Fruit fly (Drosophila melanogaster): ENCODE results near the gene Npc2c.

Npc2c gene

DNA sequence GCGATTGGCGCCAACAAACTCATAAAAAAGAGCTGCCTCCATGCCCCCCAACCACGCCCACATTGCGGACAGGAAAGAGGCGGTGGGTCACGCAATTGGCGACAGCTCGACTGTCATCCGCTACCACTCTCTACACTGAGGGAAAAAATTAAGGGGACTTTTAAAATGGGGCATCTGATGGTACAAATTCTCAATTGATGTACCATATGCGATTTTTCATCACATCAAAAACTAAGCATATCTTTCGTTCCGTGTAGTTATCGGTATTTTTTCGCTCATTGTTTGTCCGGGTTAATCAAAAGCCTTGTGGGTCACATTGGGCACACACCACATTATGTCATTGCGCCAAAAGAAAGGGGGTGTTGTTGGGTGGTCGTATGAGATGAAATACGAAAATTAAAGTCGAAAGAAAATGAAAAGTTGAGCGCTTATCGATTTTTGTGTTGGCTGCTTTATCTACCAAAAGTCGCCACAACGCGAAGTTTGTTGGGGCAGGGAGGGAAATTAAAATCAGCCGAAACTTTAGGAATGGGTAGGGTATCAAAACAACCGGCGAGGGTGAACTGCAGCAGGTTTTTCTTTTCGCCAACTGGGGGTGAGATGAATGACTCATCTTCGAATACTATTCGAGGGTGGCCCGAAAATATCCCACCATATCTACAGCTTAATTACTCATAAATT, 35.9 kb upstream of the Npc2c start (continued):
- TF ChIP-seq H15 (GFP tag; IDR thresholded peaks at IDR 0.05), result 0 out of 3 replicates have a peak, but pooled peaks have one; percentile 23
- peak; percentile 5 for TF ChIP-seq pnt (GFP tag; optimal IDR thresholded peaks at IDR 0.05)
- peak; percentile 3 for TF ChIP-seq exex (tag; optimal IDR thresholded peaks at IDR 0.05)
- peak; percentile 43 for TF ChIP-seq CG6854 (GFP tag; optimal IDR thresholded peaks at IDR 0.05)
- peak; percentile 64 for TF ChIP-seq Rfx (GFP tag; IDR thresholded peaks at IDR 0.05)
- TF ChIP-seq zfh2 (GFP tag; optimal IDR thresholded peaks at IDR 0.05), result peak; percentile 31
- TF ChIP-seq CG15514 (GFP tag; optimal IDR thresholded peaks at IDR 0.05), result peak; percentile 39
- TF ChIP-seq CG10431 (GFP tag; optimal IDR thresholded peaks at IDR 0.05), result no peak
- TF ChIP-seq BtbVII (GFP tag; optimal IDR thresholded peaks at IDR 0.05), result peak; percentile 46
- TF ChIP-seq Meics (GFP tag; optimal IDR thresholded peaks at IDR 0.05), result peak; percentile 68
- peak; percentile 75 for TF ChIP-seq CG32532 (GFP tag; IDR thresholded peaks at IDR 0.05)
- TF ChIP-seq her (GFP tag; optimal IDR thresholded peaks at IDR 0.05), result peak; percentile 54
- TF ChIP-seq CTCF (GFP tag; optimal IDR thresholded peaks at IDR 0.05), result no peak
- peak; percentile 41; the same call in 1 of the 3 replicates for TF ChIP-seq Optix (GFP tag; IDR thresholded peaks at IDR 0.05)
- no peak for TF ChIP-seq bsh (GFP tag; optimal IDR thresholded peaks at IDR 0.05)
- TF ChIP-seq repo (GFP tag; optimal IDR thresholded peaks at IDR 0.05), result peak; percentile 26
- peak; percentile 69; the same call in 2 of the 3 replicates for TF ChIP-seq Dbx (GFP tag; IDR thresholded peaks at IDR 0.05)
- TF ChIP-seq Atf3 (GFP tag; optimal IDR thresholded peaks at IDR 0.05), result peak; percentile 12
- peak; percentile 54 for TF ChIP-seq scrt (GFP tag; optimal IDR thresholded peaks at IDR 0.05)
- TF ChIP-seq ttk (GFP tag; IDR thresholded peaks at IDR 0.05), result no peak
- peak; percentile 74 for TF ChIP-seq CG10543 (GFP tag; optimal IDR thresholded peaks at IDR 0.05)

DNA sequence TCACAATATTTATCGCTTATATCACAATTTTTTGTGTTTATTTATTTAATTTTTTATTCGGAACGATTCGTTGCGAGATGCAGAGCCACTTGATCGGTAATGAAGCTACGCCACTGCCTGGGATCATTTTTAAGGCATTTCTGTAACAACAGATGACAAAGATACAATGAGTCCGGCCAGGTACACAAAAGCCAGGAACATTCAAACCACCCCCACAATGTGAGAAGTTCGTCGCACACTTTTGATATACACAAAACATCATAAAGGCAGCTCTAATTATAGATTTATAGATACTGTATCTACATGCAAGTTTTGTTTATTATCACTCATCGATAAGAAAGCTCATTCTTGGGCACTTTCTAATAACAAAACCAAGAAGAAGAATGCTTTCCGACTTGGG, 35.0 kb upstream of the Npc2c start, which contains the start of gene CG31407:
Gene CG31407 (minus strand): TSS at position 101 of the 400 bp plus-strand sequence.
- peak; percentile 65 for TF ChIP-seq sens (GFP tag)
- no peak for TF ChIP-seq ewg (GFP tag; optimal IDR thresholded peaks at IDR 0.05)

DNA sequence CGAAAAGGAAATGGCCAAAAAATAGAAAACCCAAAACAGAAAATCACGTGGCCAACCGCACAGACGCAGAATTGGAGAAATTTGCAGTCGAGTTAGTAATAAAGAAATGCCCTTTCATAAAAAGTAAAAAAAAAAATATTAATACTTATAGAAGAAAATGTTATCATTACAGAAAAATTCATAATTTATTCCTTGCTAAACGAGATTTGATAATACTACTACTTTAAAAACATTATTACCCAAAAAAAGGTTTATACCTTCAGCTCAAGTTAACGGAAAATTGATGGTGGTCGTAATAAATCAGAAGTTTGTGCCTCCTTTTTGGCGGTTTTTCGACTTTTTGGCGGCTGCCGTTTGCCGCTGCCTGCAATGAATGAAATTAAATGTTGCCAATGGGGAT, 31.7 kb upstream of the Npc2c start:
- TF ChIP-seq Drgx (GFP tag; IDR thresholded peaks at IDR 0.05) (peak; percentile 36; the same call in 1 of the 2 replicates), NC2β (GFP tag; optimal IDR thresholded peaks at IDR 0.05) (no peak)

DNA sequence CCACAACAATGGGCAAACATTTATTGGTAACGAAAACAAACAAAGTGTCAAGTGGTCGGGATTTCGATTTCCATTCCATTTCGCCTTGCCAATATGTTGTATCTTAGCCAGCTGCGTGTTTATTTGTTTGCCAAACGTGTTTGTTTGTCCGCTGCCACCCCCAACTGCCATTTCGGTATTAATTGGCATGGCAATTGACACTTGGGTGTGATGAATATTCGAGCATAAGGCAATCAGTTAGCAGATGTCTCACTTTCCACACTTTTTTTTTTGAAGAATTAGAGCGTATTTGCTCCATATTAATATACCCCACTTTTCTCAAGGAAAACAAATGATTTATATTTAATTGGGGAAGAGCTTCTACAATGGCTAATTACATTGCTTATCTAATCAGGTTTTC, 28.6 kb upstream of the Npc2c start:
- TF ChIP-seq Atf6 (GFP tag; IDR thresholded peaks at IDR 0.05) (peak; percentile 28; the same call in 1 of the 2 replicates), Sox100B (GFP tag; optimal IDR thresholded peaks at IDR 0.05) (no peak)

DNA sequence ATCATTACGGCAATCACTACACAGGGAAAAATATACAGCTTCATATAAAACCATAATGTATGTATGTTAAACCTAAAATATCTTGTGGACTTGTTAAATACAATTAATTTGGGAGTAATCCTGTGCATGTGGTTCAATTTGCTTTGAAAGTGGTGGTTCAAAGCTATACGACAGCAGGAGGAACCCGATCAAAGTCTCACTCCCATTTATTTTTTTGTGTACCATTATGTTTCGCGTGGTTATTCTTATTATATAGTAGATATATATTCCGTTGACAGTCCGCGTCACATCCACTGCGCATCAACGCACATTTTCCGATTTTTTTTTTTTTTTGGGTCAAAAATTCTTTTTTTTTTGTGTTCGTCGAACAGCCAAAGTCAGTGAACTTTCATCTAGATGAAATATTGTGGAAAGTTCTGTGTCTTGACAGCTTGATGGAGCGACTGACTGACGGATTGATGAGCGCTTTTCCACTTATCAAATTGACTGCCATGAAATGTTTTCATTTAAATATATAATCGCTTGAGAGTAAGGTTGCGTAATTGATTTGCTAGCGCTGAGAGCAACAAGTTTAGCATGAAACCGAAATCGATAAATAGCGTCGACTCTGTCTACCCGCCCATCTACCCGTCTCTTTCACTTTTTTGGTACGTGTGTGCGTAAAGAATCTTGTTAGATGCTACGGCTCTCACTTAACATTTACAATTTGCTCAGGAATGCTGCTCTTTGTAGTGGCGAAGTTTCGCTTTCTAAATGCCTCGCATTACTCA, 26.9 kb upstream of the Npc2c start:
- TF ChIP-seq HLHmδ (GFP tag; optimal IDR thresholded peaks at IDR 0.05), result no peak
- TF ChIP-seq p53 (GFP tag; optimal IDR thresholded peaks at IDR 0.05), result no peak
- TF ChIP-seq CG10147 (GFP tag; optimal IDR thresholded peaks at IDR 0.05), result no peak
- no peak for TF ChIP-seq ham (GFP tag; IDR thresholded peaks at IDR 0.05)
- no peak for TF ChIP-seq mam (GFP tag; optimal IDR thresholded peaks at IDR 0.05)
- TF ChIP-seq Ets65A (GFP tag), result peak; percentile 80
- TF ChIP-seq CG10366 (GFP tag; IDR thresholded peaks at IDR 0.05), result no peak
- TF ChIP-seq yki (optimal IDR thresholded peaks at IDR 0.05), result no peak
- TF ChIP-seq HmgD (GFP tag; optimal IDR thresholded peaks at IDR 0.05), result no peak
- TF ChIP-seq Six4 (GFP tag; optimal IDR thresholded peaks at IDR 0.05), result no peak
- peak; percentile 49 for TF ChIP-seq Med (GFP tag)
- TF ChIP-seq vfl (GFP tag; optimal IDR thresholded peaks at IDR 0.05), result no peak
- no peak for TF ChIP-seq Dfd (GFP tag; optimal IDR thresholded peaks at IDR 0.05)
- TF ChIP-seq gro (GFP tag; optimal IDR thresholded peaks at IDR 0.05), result no peak
- TF ChIP-seq mirr (GFP tag; optimal IDR thresholded peaks at IDR 0.05), result no peak
- TF ChIP-seq Atf3 (GFP tag; optimal IDR thresholded peaks at IDR 0.05), result no peak
- TF ChIP-seq klu (GFP tag; IDR thresholded peaks at IDR 0.05), result no peak
- no peak for TF ChIP-seq B-H1 (GFP tag; IDR thresholded peaks at IDR 0.05)
- peak in 1 of 2 experiments; percentile 47 for TF ChIP-seq Hr51 (GFP tag; optimal IDR thresholded peaks at IDR 0.05)

All from whole organism, embryonic.